Fruit fly (Drosophila melanogaster) whole organism, embryonic: ENCODE data around the gene Glut3.

Source experiments
- CG10209 ChIP-seq: fragments of 200-800 bp; sonication (Bioruptor generic); optimal IDR thresholded peaks from 3 replicates; lab custom pipeline; 2017; ENCODE audit warnings: missing biosample characterization, mild to moderate bottlenecking, missing genetic modification characterization, missing genetic modification reagents
- CG10654 ChIP-seq: fragments of 200-800 bp; sonication (Bioruptor generic); optimal IDR thresholded peaks from 2 replicates; lab custom pipeline; 2016; ENCODE audit warnings: missing biosample characterization, missing genetic modification characterization
- CG10959 ChIP-seq: fragments of 200-800 bp; sonication (Bioruptor generic); IDR thresholded peaks from 2 replicates; pipeline ENCODE4 v1.3.6; 2022; ENCODE audit warnings: missing biosample characterization, missing genetic modification characterization
- CG11085 ChIP-seq: fragments of 200-800 bp; sonication (Bioruptor generic); IDR thresholded peaks from 2 replicates; pipeline ENCODE4 v1.3.6; 2022; ENCODE audit warnings: missing biosample characterization, missing genetic modification characterization
- CG11504 ChIP-seq: fragments of 200-800 bp; sonication (Bioruptor generic); optimal IDR thresholded peaks from 3 replicates; lab custom pipeline; 2019; ENCODE audit warnings: missing biosample characterization, mild to moderate bottlenecking, missing genetic modification characterization, moderate library complexity
- CG12155 ChIP-seq: fragments of 200-800 bp; sonication (Bioruptor generic); optimal IDR thresholded peaks from 3 replicates; lab custom pipeline; 2016; ENCODE audit warnings: missing biosample characterization, missing genetic modification characterization
- CG16813 ChIP-seq: fragments of 200-800 bp; sonication (Bioruptor generic); IDR thresholded peaks from 3 replicates; pipeline ENCODE4 v1.3.6; 2022; ENCODE audit warnings: missing biosample characterization, missing genetic modification characterization; ENCODE audit not compliant: partially characterized antibody
- CG16815 ChIP-seq: fragments of 200-800 bp; sonication (Bioruptor generic); optimal IDR thresholded peaks from 3 replicates; lab custom pipeline; 2017; ENCODE audit warnings: missing biosample characterization, mild to moderate bottlenecking, missing genetic modification characterization
- CG18476 ChIP-seq: fragments of 200-800 bp; sonication (Bioruptor generic); optimal IDR thresholded peaks from 2 replicates; lab custom pipeline; 2016; ENCODE audit warnings: missing biosample characterization, mild to moderate bottlenecking, missing genetic modification characterization
- CG18599 ChIP-seq: fragments of 200-800 bp; sonication (Bioruptor generic); optimal IDR thresholded peaks from 3 replicates; lab custom pipeline; 2017; ENCODE audit warnings: missing biosample characterization, missing genetic modification characterization, mild to moderate bottlenecking, moderate library complexity, missing genetic modification reagents
- CG2712 ChIP-seq: fragments of 200-800 bp; optimal IDR thresholded peaks from 3 replicates; lab custom pipeline; 2019; ENCODE audit warnings: missing biosample characterization, mild to moderate bottlenecking, missing genetic modification characterization, moderate library complexity
- CG2889 ChIP-seq: fragments of 200-800 bp; sonication (Bioruptor generic); IDR thresholded peaks from 3 replicates; pipeline ENCODE4 v1.3.6; 2022; ENCODE audit warnings: missing biosample characterization, missing genetic modification characterization
- CG31224 ChIP-seq: fragments of 200-800 bp; sonication (Bioruptor generic); IDR thresholded peaks from 2 replicates; pipeline ENCODE4 v1.3.6; 2022; ENCODE audit warnings: missing biosample characterization, missing genetic modification characterization
- CG3838 ChIP-seq: fragments of 200-800 bp; sonication (Bioruptor generic); optimal IDR thresholded peaks from 3 replicates; lab custom pipeline; 2016; ENCODE audit warnings: missing biosample characterization, missing genetic modification characterization
- CG4617 ChIP-seq: fragments of 200-800 bp; sonication (Bioruptor generic); optimal IDR thresholded peaks from 3 replicates; lab custom pipeline; 2016; ENCODE audit warnings: missing biosample characterization, missing genetic modification characterization, borderline replicate concordance
- CG5180 ChIP-seq: fragments of 200-800 bp; sonication (Bioruptor generic); optimal IDR thresholded peaks from 3 replicates; lab custom pipeline; 2017; ENCODE audit warnings: missing biosample characterization, missing genetic modification characterization, mild to moderate bottlenecking, moderate library complexity, missing genetic modification reagents
- CG6813 ChIP-seq: fragments of 200-800 bp; sonication (Bioruptor generic); optimal IDR thresholded peaks from 2 replicates; lab custom pipeline; 2017; ENCODE audit warnings: missing biosample characterization, missing genetic modification characterization, mild to moderate bottlenecking, moderate library complexity, missing genetic modification reagents
- CG8281 ChIP-seq: fragments of 200-800 bp; sonication (Bioruptor generic); optimal IDR thresholded peaks from 2 replicates; lab custom pipeline; 2018; ENCODE audit warnings: missing biosample characterization, mild to moderate bottlenecking, missing genetic modification characterization, moderate library complexity
- Fer3 ChIP-seq: fragments of 200-800 bp; sonication (Bioruptor generic); optimal IDR thresholded peaks from 2 replicates; lab custom pipeline; 2018; ENCODE audit warnings: missing biosample characterization, mild to moderate bottlenecking, missing genetic modification characterization, moderate library complexity
- Gsc ChIP-seq: fragments of 200-800 bp; sonication (Bioruptor generic); IDR thresholded peaks from 2 replicates; pipeline ENCODE4 v1.3.6; 2022; ENCODE audit warnings: missing biosample characterization, missing genetic modification characterization
- HLH54F ChIP-seq: fragments of 200-800 bp; sonication (Bioruptor generic); optimal IDR thresholded peaks from 3 replicates; lab custom pipeline; 2016; ENCODE audit warnings: missing biosample characterization, missing genetic modification characterization
- Hand ChIP-seq: fragments of 200-800 bp; sonication (Bioruptor generic); optimal IDR thresholded peaks from 2 replicates; lab custom pipeline; 2017; ENCODE audit warnings: mild to moderate bottlenecking, missing biosample characterization, missing genetic modification reagents, missing genetic modification characterization
- Hmr ChIP-seq: fragments of 200-800 bp; sonication (Bioruptor generic); optimal IDR thresholded peaks from 3 replicates; lab custom pipeline; 2017; ENCODE audit warnings: mild to moderate bottlenecking, missing biosample characterization, missing genetic modification reagents, missing genetic modification characterization
- Hr39 ChIP-seq: fragments of >200 bp; optimal IDR thresholded peaks from 2 replicates; lab custom pipeline; 2017
- Mad ChIP-seq: fragments of 200-800 bp; sonication (Bioruptor generic); optimal IDR thresholded peaks from 2 replicates; lab custom pipeline; 2016; ENCODE audit warnings: missing biosample characterization, missing genetic modification characterization
- NC2β ChIP-seq: fragments of 200-800 bp; sonication (Bioruptor generic); optimal IDR thresholded peaks from 2 replicates; lab custom pipeline; 2016; ENCODE audit warnings: missing biosample characterization, missing genetic modification characterization
- Nf-YC ChIP-seq: fragments of 200-800 bp; optimal IDR thresholded peaks from 3 replicates; lab custom pipeline; 2019; ENCODE audit warnings: missing biosample characterization, mild to moderate bottlenecking, missing genetic modification characterization, moderate library complexity
- Oli ChIP-seq: fragments of 200-800 bp; sonication (Bioruptor generic); optimal IDR thresholded peaks from 2 replicates; lab custom pipeline; 2018; ENCODE audit warnings: missing biosample characterization, mild to moderate bottlenecking, missing genetic modification characterization, moderate library complexity
- Side ChIP-seq: fragments of 200-800 bp; sonication (Bioruptor generic); optimal IDR thresholded peaks from 2 replicates; lab custom pipeline; 2016; ENCODE audit warnings: missing biosample characterization, missing genetic modification characterization
- ase ChIP-seq: fragments of 200-800 bp; sonication (Bioruptor generic); IDR thresholded peaks from 3 replicates; pipeline ENCODE4 v1.3.6; 2022; ENCODE audit warnings: missing biosample characterization, missing genetic modification characterization
- bowl ChIP-seq: fragments of 200-800 bp; sonication (Bioruptor generic); IDR thresholded peaks from 2 replicates; pipeline ENCODE4 v1.3.6; 2022; ENCODE audit warnings: missing biosample characterization, missing genetic modification characterization
- chn ChIP-seq: fragments of 200-800 bp; sonication (Bioruptor generic); optimal IDR thresholded peaks from 2 replicates; lab custom pipeline; 2016; ENCODE audit warnings: missing biosample characterization, missing genetic modification characterization
- croc ChIP-seq: fragments of 200-800 bp; sonication (Bioruptor generic); conservative IDR thresholded peaks from 3 replicates; pipeline ENCODE4 v1.3.6; 2022; ENCODE audit warnings: missing biosample characterization, missing genetic modification characterization
- fru ChIP-seq: fragments of >200 bp; optimal IDR thresholded peaks from 2 replicates; lab custom pipeline; 2017
- ftz-f1 ChIP-seq: fragments of 200-800 bp; sonication (Bioruptor generic); optimal IDR thresholded peaks from 2 replicates; lab custom pipeline; 2016; ENCODE audit warnings: missing biosample characterization, missing genetic modification characterization
- hb ChIP-seq: fragments of 200-800 bp; sonication (Bioruptor generic); IDR thresholded peaks from 3 replicates; pipeline ENCODE4 v1.3.6; 2022; ENCODE audit warnings: missing biosample characterization, missing genetic modification characterization; ENCODE audit not compliant: partially characterized antibody
- kni ChIP-seq: fragments of 200-800 bp; sonication (Bioruptor generic); optimal IDR thresholded peaks from 3 replicates; lab custom pipeline; 2017; ENCODE audit warnings: mild to moderate bottlenecking, missing biosample characterization, missing genetic modification reagents, missing genetic modification characterization
- lmd ChIP-seq: fragments of 200-800 bp; sonication (Bioruptor generic); IDR thresholded peaks from 2 replicates; pipeline ENCODE4 v1.3.6; 2022; ENCODE audit warnings: missing biosample characterization, missing genetic modification characterization
- lov ChIP-seq, 2 experiments: fragments of 200-800 bp in 1 of 2; fragments of >200 bp in 1 of 2; sonication (Bioruptor generic) in 1 of 2; IDR thresholded peaks in 1 of 2; optimal IDR thresholded peaks in 1 of 2; 2 replicates in 1 of 2; 3 replicates in 1 of 2; pipeline versions ENCODE4 v1.3.6 to Lab custom; 2017 to 2022; ENCODE audit warnings: missing biosample characterization in 1 of 2, missing genetic modification characterization in 1 of 2
- oc ChIP-seq: fragments of 200-800 bp; sonication (Bioruptor generic); optimal IDR thresholded peaks from 2 replicates; lab custom pipeline; 2018; ENCODE audit warnings: missing biosample characterization, mild to moderate bottlenecking, missing genetic modification characterization, moderate library complexity
- org-1 ChIP-seq: fragments of 200-800 bp; sonication (Bioruptor generic); optimal IDR thresholded peaks from 2 replicates; lab custom pipeline; 2017; ENCODE audit warnings: missing biosample characterization, missing genetic modification characterization
- sens-2 ChIP-seq: fragments of 200-800 bp; sonication (Bioruptor generic); IDR thresholded peaks from 2 replicates; pipeline ENCODE4 v1.3.6; 2022; ENCODE audit warnings: missing biosample characterization, missing genetic modification characterization
- shn ChIP-seq: fragments of 200-800 bp; sonication (Bioruptor generic); optimal IDR thresholded peaks from 3 replicates; lab custom pipeline; 2016; ENCODE audit warnings: missing biosample characterization, missing genetic modification characterization
- sim ChIP-seq: fragments of 200-800 bp; sonication (Bioruptor generic); IDR thresholded peaks from 2 replicates; pipeline ENCODE4 v1.3.6; 2022; ENCODE audit warnings: missing biosample characterization, missing genetic modification characterization
- slp2 ChIP-seq: fragments of 200-800 bp; sonication (Bioruptor generic); optimal IDR thresholded peaks from 2 replicates; lab custom pipeline; 2016; ENCODE audit warnings: missing biosample characterization, missing genetic modification characterization
- sqz ChIP-seq: fragments of 200-800 bp; sonication (Bioruptor generic); optimal IDR thresholded peaks from 3 replicates; lab custom pipeline; 2018; ENCODE audit warnings: missing biosample characterization, mild to moderate bottlenecking, missing genetic modification characterization
- stc ChIP-seq: fragments of 200-800 bp; sonication (Bioruptor generic); IDR thresholded peaks from 2 replicates; pipeline ENCODE4 v1.3.6; 2022; ENCODE audit warnings: missing biosample characterization, missing genetic modification characterization
- zen ChIP-seq: fragments of 200-800 bp; sonication (Bioruptor generic); optimal IDR thresholded peaks from 3 replicates; lab custom pipeline; 2018; ENCODE audit warnings: missing biosample characterization, mild to moderate bottlenecking, missing genetic modification characterization, moderate library complexity
- zfh1 ChIP-seq: fragments of 200-800 bp; sonication (Bioruptor generic); IDR thresholded peaks from 3 replicates; pipeline ENCODE4 v1.3.6; 2022; ENCODE audit warnings: missing biosample characterization, missing genetic modification characterization

Glut3 gene

dm6 chr3R:16834294-16835003 is 46.3 kb downstream of the Glut3 start (continued):
- TF ChIP-seq CG8281 (no peak), Side (GFP tag; lab: Kevin White, UChicago) (no peak), sqz (GFP tag; lab: Kevin White, UChicago) (no peak), CG10959 (GFP tag; lab: Robert Waterston, UW) (peak; percentile 16; the same call in 1 of the 2 replicates), chn (GFP tag; lab: Kevin White, UChicago) (peak; percentile 26), Hmr (GFP tag; lab: Kevin White, UChicago) (no peak), CG10209 (GFP tag; lab: Kevin White, UChicago) (peak; percentile 27), hb (GFP tag; lab: Robert Waterston, UW) (no peak), ftz-f1 (GFP tag; lab: Kevin White, UChicago) (no peak), sens-2 (GFP tag; lab: Robert Waterston, UW) (0 out of 2 replicates have a peak, but pooled peaks have one; percentile 28), CG5180 (GFP tag; lab: Kevin White, UChicago) (no peak), CG18599 (GFP tag; lab: Kevin White, UChicago) (no peak), CG18476 (no peak), CG11504 (tag; lab: Kevin White, UChicago) (peak; percentile 63), CG4617 (GFP tag; lab: Kevin White, UChicago) (no peak), CG3838 (GFP tag; lab: Kevin White, UChicago) (no peak), croc (GFP tag; lab: Robert Waterston, UW) (no peak), CG12155 (GFP tag; lab: Kevin White, UChicago) (no peak), Oli (tag; lab: Kevin White, UChicago) (peak; percentile 44), CG11085 (GFP tag; lab: Robert Waterston, UW) (no peak), zen (tag; lab: Kevin White, UChicago) (peak; percentile 57), Hr39 (lab: Kevin White, UChicago) (no peak), CG16815 (GFP tag; lab: Kevin White, UChicago) (no peak), kni (peak; percentile 16), Hand (GFP tag; lab: Kevin White, UChicago) (no peak), CG2712 (tag; lab: Kevin White, UChicago) (peak; percentile 47), Mad (GFP tag; lab: Kevin White, UChicago) (no peak), Nf-YC (tag; lab: Kevin White, UChicago) (peak; percentile 21), zfh1 (no peak; the same call in 1 of the 3 replicates), lov (optimal IDR thresholded peaks at IDR 0.05; lab: Kevin White, UChicago) (no peak), lov (GFP tag; IDR thresholded peaks at IDR 0.05; lab: Robert Waterston, UW) (0 out of 3 replicates have a peak, but pooled peaks have one; percentile 15), CG10654 (GFP tag; lab: Kevin White, UChicago) (no peak), CG2889 (GFP tag; lab: Robert Waterston, UW) (no peak), slp2 (GFP tag; lab: Kevin White, UChicago) (peak; percentile 19), NC2β (GFP tag; lab: Kevin White, UChicago) (peak; percentile 52), org-1 (no peak), stc (GFP tag; lab: Robert Waterston, UW) (peak; percentile 43; the same call in 1 of the 2 replicates), CG16813 (0 out of 3 replicates have a peak, but pooled peaks have one; percentile 24), fru (no peak), CG31224 (no peak), sim (GFP tag; lab: Robert Waterston, UW) (0 out of 2 replicates have a peak, but pooled peaks have one; percentile 9), oc (tag; lab: Kevin White, UChicago) (no peak), lmd (GFP tag; lab: Robert Waterston, UW) (no peak), bowl (GFP tag; lab: Robert Waterston, UW) (no peak), CG6813 (GFP tag; lab: Kevin White, UChicago) (peak; percentile 46), Fer3 (tag; lab: Kevin White, UChicago) (peak; percentile 7), ase (peak; percentile 44; the same call in 1 of the 3 replicates), shn (GFP tag; lab: Kevin White, UChicago) (no peak), Gsc (GFP tag; lab: Robert Waterston, UW) (no peak), HLH54F (GFP tag; lab: Kevin White, UChicago) (no peak)
